Worm (Caenorhabditis elegans): Measurements from ENCODE around the gene fis-1.

ce11 chrII:6752850-6753249, 2.1 kb upstream of the fis-1 start, which contains the start of gene F41G3.21:
- no peak for TF ChIP-seq aly-1 (tag; optimal IDR thresholded peaks at IDR 0.05)
- TF ChIP-seq pes-1 (GFP tag; IDR thresholded peaks at IDR 0.05): no peak
- TF ChIP-seq hmbx-1 (tag; optimal IDR thresholded peaks at IDR 0.05): no peak
- TF ChIP-seq ama-1 (optimal IDR thresholded peaks at IDR 0.05): no peak
- TF ChIP-seq tra-4 (tag; optimal IDR thresholded peaks at IDR 0.05): no peak
- TF ChIP-seq tbx-37 (GFP tag; conservative IDR thresholded peaks at IDR 0.05): no peak
- no peak for TF ChIP-seq B0310.2 (tag; optimal IDR thresholded peaks at IDR 0.05)
- no peak for TF ChIP-seq scrt-1 (GFP tag; IDR thresholded peaks at IDR 0.05)
